Fruit fly (Drosophila melanogaster): ENCODE data around the gene sn.

dm6 chrX:7972363-7972942 lies 8.6 kb downstream of the sn start:
- TF ChIP-seq h (optimal IDR thresholded peaks at IDR 0.05) (no peak), Myc (optimal IDR thresholded peaks at IDR 0.05) (no peak), Sin3A (optimal IDR thresholded peaks at IDR 0.05) (no peak), psq (optimal IDR thresholded peaks at IDR 0.05) (no peak)

All from Kc167 (cell line).